Fruit fly (Drosophila melanogaster): ENCODE measurements around the gene CG32032.
A peak's percentile ranks its signal among the peaks of the same experiment; 100 is the strongest.

dm6 chr3L:9065997-9066441, 26.8 kb upstream of the CG32032 start, which contains the start of gene Argk1:
- peak; percentile 36 for TF ChIP-seq tj (GFP tag; optimal IDR thresholded peaks at IDR 0.05)
- peak; percentile 47 for TF ChIP-seq Hr96 (GFP tag; optimal IDR thresholded peaks at IDR 0.05)
- peak; percentile 19 for TF ChIP-seq CG14711 (tag; optimal IDR thresholded peaks at IDR 0.05)
- no peak for TF ChIP-seq CG1620 (GFP tag; optimal IDR thresholded peaks at IDR 0.05)
- no peak for TF ChIP-seq pad (GFP tag; optimal IDR thresholded peaks at IDR 0.05)
- TF ChIP-seq kay (GFP tag; ENCODE audit: borderline replicate concordance), result peak; percentile 94
- peak; percentile 85 for TF ChIP-seq CG11617 (GFP tag; optimal IDR thresholded peaks at IDR 0.05)
- peak; percentile 44 for TF ChIP-seq CG12768 (GFP tag; optimal IDR thresholded peaks at IDR 0.05)
- TF ChIP-seq Mnt (GFP tag; optimal IDR thresholded peaks at IDR 0.05), result no peak
- TF ChIP-seq CG7101 (tag; optimal IDR thresholded peaks at IDR 0.05), result peak; percentile 60
- TF ChIP-seq CG7045 (GFP tag; optimal IDR thresholded peaks at IDR 0.05), result peak; percentile 59
- TF ChIP-seq CG33017 (tag; optimal IDR thresholded peaks at IDR 0.05), result peak; percentile 83
- no peak for TF ChIP-seq ovo (GFP tag; optimal IDR thresholded peaks at IDR 0.05)
